Fruit fly (Drosophila melanogaster): ENCODE measurements around the gene vvl.

vvl gene

dm6 chr3L:6809396-6809795, 19.4 kb downstream of the vvl start (continued):
- TF ChIP-seq CG6163 (GFP tag; IDR thresholded peaks at IDR 0.05) (peak; percentile 49; the same call in 1 of the 3 replicates), CG6792 (GFP tag; optimal IDR thresholded peaks at IDR 0.05) (no peak), Gug (GFP tag; IDR thresholded peaks at IDR 0.05) (no peak), esn (GFP tag; optimal IDR thresholded peaks at IDR 0.05) (peak; percentile 36), CG1621 (tag; optimal IDR thresholded peaks at IDR 0.05) (no peak), CG3032 (tag; optimal IDR thresholded peaks at IDR 0.05) (peak; percentile 30), Blimp-1 (GFP tag; optimal IDR thresholded peaks at IDR 0.05) (no peak), eg (GFP tag; IDR thresholded peaks at IDR 0.05) (no peak), CG8319 (GFP tag; optimal IDR thresholded peaks at IDR 0.05) (no peak), CG6854 (GFP tag; optimal IDR thresholded peaks at IDR 0.05) (no peak), CG11902 (GFP tag; optimal IDR thresholded peaks at IDR 0.05) (no peak), fd59A (GFP tag; optimal IDR thresholded peaks at IDR 0.05) (peak; percentile 8), CG16779 (tag; optimal IDR thresholded peaks at IDR 0.05) (no peak), Eip78C (GFP tag) (peak; percentile 87), CG7368 (GFP tag; optimal IDR thresholded peaks at IDR 0.05) (no peak)

DNA sequence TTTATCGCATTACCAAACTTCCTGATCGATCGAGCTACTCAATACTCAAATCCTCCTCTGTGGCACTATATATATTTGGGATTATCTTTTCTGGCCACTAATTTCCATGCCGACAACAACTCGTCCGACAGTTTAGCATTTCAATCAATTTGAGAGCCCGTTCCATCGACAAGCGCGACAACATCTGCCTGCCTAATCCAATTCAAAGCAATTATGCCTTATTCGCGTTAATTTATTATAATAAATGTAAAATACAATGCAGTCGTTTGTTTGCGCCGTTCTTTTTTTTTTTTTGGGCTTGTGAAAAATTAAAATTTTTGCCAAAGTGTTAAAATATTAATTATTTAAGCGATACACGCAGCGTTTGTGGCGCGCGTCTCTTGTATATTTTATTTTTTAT, 21.1 kb downstream of the vvl start:
- TF ChIP-seq CG6163 (GFP tag; IDR thresholded peaks at IDR 0.05) = no peak

DNA sequence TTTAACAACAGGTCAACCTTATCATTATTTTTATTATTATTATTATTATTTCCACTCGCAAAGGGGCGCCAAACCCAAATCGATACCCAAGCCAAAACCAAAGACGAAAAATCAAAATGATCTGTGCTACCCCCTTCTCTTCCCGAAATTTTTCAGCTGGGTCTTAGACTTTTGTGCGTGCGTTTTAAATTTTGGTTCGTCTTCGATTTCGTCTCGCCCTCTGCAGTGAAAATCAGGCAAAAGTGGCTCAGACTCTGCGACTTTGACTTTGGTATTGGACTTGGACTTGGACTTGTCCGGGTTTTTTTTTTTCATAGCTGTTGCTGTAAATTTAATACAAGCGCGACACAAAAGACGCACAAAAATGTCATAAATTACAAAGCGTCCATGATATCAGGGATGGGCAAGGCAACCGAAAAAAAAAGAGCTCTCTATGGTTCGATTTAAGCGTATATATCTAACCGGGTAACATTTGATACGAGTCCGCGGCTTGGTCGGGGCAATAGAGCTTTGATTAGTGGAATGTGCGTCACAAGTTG, 22.9 kb downstream of the vvl start:
- TF ChIP-seq Sox14 (GFP tag; optimal IDR thresholded peaks at IDR 0.05) (no peak), Eip78C (GFP tag) (no peak), salr (GFP tag; optimal IDR thresholded peaks at IDR 0.05) (no peak), CG9139 (GFP tag; optimal IDR thresholded peaks at IDR 0.05) (no peak), Hr38 (GFP tag; optimal IDR thresholded peaks at IDR 0.05) (no peak), CG34406 (GFP tag; optimal IDR thresholded peaks at IDR 0.05) (no peak), CG10631 (GFP tag; optimal IDR thresholded peaks at IDR 0.05) (no peak), CG1621 (tag; optimal IDR thresholded peaks at IDR 0.05) (no peak), Eip75B (GFP tag; optimal IDR thresholded peaks at IDR 0.05) (no peak), fkh (GFP tag; optimal IDR thresholded peaks at IDR 0.05) (no peak), dac (GFP tag; optimal IDR thresholded peaks at IDR 0.05) (no peak), net (GFP tag; optimal IDR thresholded peaks at IDR 0.05) (no peak), CG16779 (tag; optimal IDR thresholded peaks at IDR 0.05) (no peak), CG11902 (GFP tag; optimal IDR thresholded peaks at IDR 0.05) (no peak), CG32006 (GFP tag; optimal IDR thresholded peaks at IDR 0.05) (no peak), CG3919 (GFP tag; optimal IDR thresholded peaks at IDR 0.05) (no peak), CG8319 (GFP tag; optimal IDR thresholded peaks at IDR 0.05) (no peak)

DNA sequence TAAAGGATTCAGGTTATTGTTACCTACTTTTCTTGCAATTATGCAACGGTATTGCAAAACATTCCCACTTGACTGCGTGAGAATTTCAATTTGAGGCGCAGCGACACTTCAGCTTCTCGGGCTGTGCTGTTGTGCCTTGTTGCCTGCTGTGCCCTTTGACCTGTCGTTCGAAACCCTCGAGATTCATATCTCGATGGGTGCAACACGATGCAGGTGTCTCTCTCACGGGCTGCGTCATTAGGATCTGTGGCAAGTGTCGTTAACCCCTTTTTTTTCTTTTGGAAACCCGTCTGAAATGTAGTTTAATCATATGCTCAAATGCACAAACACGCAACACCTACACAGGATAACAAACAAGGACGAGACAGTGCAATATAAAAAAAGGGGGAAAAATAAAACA, 23.7 kb downstream of the vvl start:
- TF ChIP-seq CG3919 (GFP tag; optimal IDR thresholded peaks at IDR 0.05) (no peak), lz (GFP tag; optimal IDR thresholded peaks at IDR 0.05) (no peak), Hr38 (GFP tag; optimal IDR thresholded peaks at IDR 0.05) (no peak), salr (GFP tag; optimal IDR thresholded peaks at IDR 0.05) (no peak), CG9139 (GFP tag; optimal IDR thresholded peaks at IDR 0.05) (no peak), pdm3 (GFP tag; optimal IDR thresholded peaks at IDR 0.05) (no peak), CG6792 (GFP tag; optimal IDR thresholded peaks at IDR 0.05) (no peak)

- TF ChIP-seq svp (GFP tag) = peak; percentile 64
- TF ChIP-seq Met (GFP tag; optimal IDR thresholded peaks at IDR 0.05) = peak; percentile 3
- peak; percentile 24 for TF ChIP-seq Hr39 (GFP tag; optimal IDR thresholded peaks at IDR 0.05)
- no peak for TF ChIP-seq CG15336 (GFP tag; IDR thresholded peaks at IDR 0.05)
- TF ChIP-seq Eip78C (GFP tag) = peak; percentile 23
Observed at dm6 chr3L:6816230-6816629, 26.3 kb downstream of the vvl start.

dm6 chr3L:6816872-6817271, 26.9 kb downstream of the vvl start:
- TF ChIP-seq Smox (GFP tag; optimal IDR thresholded peaks at IDR 0.05) = peak; percentile 31
- peak; percentile 42 for TF ChIP-seq Met (GFP tag; optimal IDR thresholded peaks at IDR 0.05)
- peak; percentile 55 for TF ChIP-seq esn (GFP tag; optimal IDR thresholded peaks at IDR 0.05)
- TF ChIP-seq Sox14 (GFP tag; optimal IDR thresholded peaks at IDR 0.05) = no peak
- peak; percentile 2 for TF ChIP-seq CG10631 (GFP tag; optimal IDR thresholded peaks at IDR 0.05)
- TF ChIP-seq topi (GFP tag; optimal IDR thresholded peaks at IDR 0.05) = peak; percentile 29
- 0 out of 3 replicates have a peak, but pooled peaks have one; percentile 19 for TF ChIP-seq eg (GFP tag; IDR thresholded peaks at IDR 0.05)
- TF ChIP-seq achi (GFP tag; optimal IDR thresholded peaks at IDR 0.05) = peak; percentile 8
- no peak for TF ChIP-seq CG15336 (GFP tag; IDR thresholded peaks at IDR 0.05)
- TF ChIP-seq CG31627 (GFP tag; optimal IDR thresholded peaks at IDR 0.05) = peak; percentile 8
- no peak for TF ChIP-seq Hr39 (GFP tag; optimal IDR thresholded peaks at IDR 0.05)
- TF ChIP-seq dac (GFP tag; optimal IDR thresholded peaks at IDR 0.05) = no peak
- no peak for TF ChIP-seq Ets21C (GFP tag; optimal IDR thresholded peaks at IDR 0.05)
- peak; percentile 9 for TF ChIP-seq lz (GFP tag; optimal IDR thresholded peaks at IDR 0.05)
- TF ChIP-seq fkh (GFP tag; optimal IDR thresholded peaks at IDR 0.05) = no peak
- TF ChIP-seq OdsH (GFP tag; optimal IDR thresholded peaks at IDR 0.05) = peak; percentile 15
